Fruit fly (Drosophila melanogaster) whole organism, embryonic: ENCODE results near the gene Arpc2.

Experiments used
- B-H2 ChIP-seq: fragments of 200-800 bp; sonication (Bioruptor generic); optimal IDR thresholded peaks from 2 replicates; lab custom pipeline; 2018; ENCODE audit warnings: missing biosample characterization, mild to moderate bottlenecking, missing genetic modification characterization
- Blimp-1 ChIP-seq: fragments of 200-800 bp; sonication (Bioruptor generic); optimal IDR thresholded peaks from 3 replicates; lab custom pipeline; 2018; ENCODE audit warnings: missing biosample characterization, missing genetic modification characterization, mild to moderate bottlenecking, moderate library complexity, missing genetic modification reagents
- CG1024 ChIP-seq: fragments of 200-800 bp; sonication (Bioruptor generic); IDR thresholded peaks from 2 replicates; pipeline ENCODE4 v1.3.6; 2022; ENCODE audit warnings: missing biosample characterization, missing genetic modification characterization
- CG11456 ChIP-seq: fragments of 200-800 bp; sonication (Bioruptor generic); IDR thresholded peaks from 3 replicates; pipeline ENCODE4 v1.3.6; 2022; ENCODE audit warnings: missing biosample characterization, missing genetic modification characterization
- CG12155 ChIP-seq: fragments of 200-800 bp; sonication (Bioruptor generic); optimal IDR thresholded peaks from 3 replicates; lab custom pipeline; 2016; ENCODE audit warnings: missing biosample characterization, missing genetic modification characterization
- CG12236 ChIP-seq: fragments of 200-800 bp; sonication (Bioruptor generic); optimal IDR thresholded peaks from 2 replicates; lab custom pipeline; 2016; ENCODE audit warnings: missing biosample characterization, missing genetic modification characterization
- CG12659 ChIP-seq: fragments of 200-800 bp; sonication (Bioruptor generic); optimal IDR thresholded peaks from 3 replicates; lab custom pipeline; 2017; ENCODE audit warnings: mild to moderate bottlenecking, missing biosample characterization, missing genetic modification reagents, missing genetic modification characterization
- CG13296 ChIP-seq: fragments of 200-800 bp; sonication (Bioruptor generic); optimal IDR thresholded peaks from 3 replicates; lab custom pipeline; 2018; ENCODE audit warnings: missing biosample characterization, mild to moderate bottlenecking, missing genetic modification characterization
- CG15269 ChIP-seq: fragments of 200-800 bp; sonication (Bioruptor generic); optimal IDR thresholded peaks from 2 replicates; lab custom pipeline; 2018; ENCODE audit warnings: missing biosample characterization, mild to moderate bottlenecking, missing genetic modification characterization, moderate library complexity
- CG17568 ChIP-seq: fragments of 200-800 bp; sonication (Bioruptor generic); optimal IDR thresholded peaks from 2 replicates; lab custom pipeline; 2018; ENCODE audit warnings: missing biosample characterization, mild to moderate bottlenecking, missing genetic modification characterization, moderate library complexity
- CG1832 ChIP-seq: fragments of 200-800 bp; sonication (Bioruptor generic); optimal IDR thresholded peaks from 2 replicates; lab custom pipeline; 2017; ENCODE audit warnings: missing biosample characterization, mild to moderate bottlenecking, missing genetic modification characterization, inconsistent platforms
- CG18476 ChIP-seq: fragments of 200-800 bp; sonication (Bioruptor generic); optimal IDR thresholded peaks from 2 replicates; lab custom pipeline; 2016; ENCODE audit warnings: missing biosample characterization, mild to moderate bottlenecking, missing genetic modification characterization
- CG2678 ChIP-seq: fragments of 200-800 bp; sonication (Bioruptor generic); optimal IDR thresholded peaks from 3 replicates; lab custom pipeline; 2019; ENCODE audit warnings: missing biosample characterization, mild to moderate bottlenecking, missing genetic modification characterization, moderate library complexity
- CG31365 ChIP-seq: fragments of 200-800 bp; sonication (Bioruptor generic); optimal IDR thresholded peaks from 2 replicates; lab custom pipeline; 2018; ENCODE audit warnings: missing biosample characterization, mild to moderate bottlenecking, missing genetic modification characterization
- CG33213 ChIP-seq: fragments of 200-800 bp; sonication (Bioruptor generic); optimal IDR thresholded peaks from 3 replicates; lab custom pipeline; 2016; ENCODE audit warnings: missing biosample characterization, missing genetic modification characterization
- CG3838 ChIP-seq: fragments of 200-800 bp; sonication (Bioruptor generic); optimal IDR thresholded peaks from 3 replicates; lab custom pipeline; 2016; ENCODE audit warnings: missing biosample characterization, missing genetic modification characterization
- CG4424 ChIP-seq: fragments of 200-800 bp; sonication (Bioruptor generic); optimal IDR thresholded peaks from 3 replicates; lab custom pipeline; 2016; ENCODE audit warnings: missing biosample characterization, missing genetic modification characterization
- CG4707 ChIP-seq: fragments of 200-800 bp; sonication (Bioruptor generic); optimal IDR thresholded peaks from 2 replicates; lab custom pipeline; 2018; ENCODE audit warnings: missing biosample characterization, mild to moderate bottlenecking, missing genetic modification characterization, moderate library complexity
- CG5180 ChIP-seq: fragments of 200-800 bp; sonication (Bioruptor generic); optimal IDR thresholded peaks from 3 replicates; lab custom pipeline; 2017; ENCODE audit warnings: missing biosample characterization, missing genetic modification characterization, mild to moderate bottlenecking, moderate library complexity, missing genetic modification reagents
- CG6683 ChIP-seq: fragments of 200-800 bp; sonication (Bioruptor generic); optimal IDR thresholded peaks from 2 replicates; lab custom pipeline; 2017; ENCODE audit warnings: missing biosample characterization, mild to moderate bottlenecking, missing genetic modification characterization, missing genetic modification reagents
- CG7745 ChIP-seq: fragments of 200-800 bp; sonication (Bioruptor generic); optimal IDR thresholded peaks from 2 replicates; lab custom pipeline; 2018; ENCODE audit warnings: missing biosample characterization, mild to moderate bottlenecking, missing genetic modification characterization, moderate library complexity
- CG8089 ChIP-seq: fragments of 200-800 bp; sonication (Bioruptor generic); optimal IDR thresholded peaks from 3 replicates; lab custom pipeline; 2016; ENCODE audit warnings: missing biosample characterization, missing genetic modification characterization
- CG8290 ChIP-seq, 3 experiments: fragments of 200-800 bp; sonication (Bioruptor generic); optimal IDR thresholded peaks; 2 replicates each; lab custom pipeline; 2016 to 2019; ENCODE audit warnings: missing biosample characterization in 3 of 3, missing genetic modification characterization in 3 of 3, mild to moderate bottlenecking in 2 of 3, moderate library complexity in 1 of 3
- CTCF ChIP-seq: fragments of 200-800 bp; sonication (Bioruptor generic); optimal IDR thresholded peaks from 2 replicates; lab custom pipeline; 2017; ENCODE audit warnings: missing biosample characterization, mild to moderate bottlenecking, missing genetic modification characterization, moderate library complexity
- Dad ChIP-seq: fragments of 200-800 bp; sonication (Bioruptor generic); optimal IDR thresholded peaks from 3 replicates; lab custom pipeline; 2016; ENCODE audit warnings: missing biosample characterization, missing genetic modification characterization
- HHEX ChIP-seq: fragments of 200-800 bp; sonication (Bioruptor generic); optimal IDR thresholded peaks from 3 replicates; lab custom pipeline; 2017; ENCODE audit warnings: missing biosample characterization, mild to moderate bottlenecking, missing genetic modification characterization, missing genetic modification reagents
- Hsf ChIP-seq: fragments of 200-800 bp; sonication (Bioruptor generic); optimal IDR thresholded peaks from 3 replicates; lab custom pipeline; 2016; ENCODE audit warnings: missing biosample characterization, missing genetic modification characterization
- Kr ChIP-seq: fragments of 200-800 bp; sonication (Bioruptor generic); optimal IDR thresholded peaks from 2 replicates; lab custom pipeline; 2017; ENCODE audit warnings: missing biosample characterization, mild to moderate bottlenecking, missing genetic modification characterization
- MESR4 ChIP-seq: fragments of 200-800 bp; sonication (Bioruptor generic); optimal IDR thresholded peaks from 2 replicates; lab custom pipeline; 2018; ENCODE audit warnings: missing biosample characterization, mild to moderate bottlenecking, missing genetic modification characterization, moderate library complexity
- MTF-1 ChIP-seq: fragments of 200-800 bp; sonication (Bioruptor generic); optimal IDR thresholded peaks from 2 replicates; lab custom pipeline; 2018; ENCODE audit warnings: missing biosample characterization, mild to moderate bottlenecking, missing genetic modification characterization, borderline replicate concordance
- Poxn ChIP-seq: fragments of 200-800 bp; sonication (Bioruptor generic); IDR thresholded peaks from 2 replicates; pipeline ENCODE4 v1.3.6; 2022; ENCODE audit warnings: missing biosample characterization, missing genetic modification characterization
- Sox102F ChIP-seq: fragments of 200-800 bp; sonication (Bioruptor generic); optimal IDR thresholded peaks from 2 replicates; lab custom pipeline; 2018; ENCODE audit warnings: missing biosample characterization, mild to moderate bottlenecking, missing genetic modification characterization, moderate library complexity
- amos ChIP-seq: fragments of 200-800 bp; sonication (Bioruptor generic); IDR thresholded peaks from 2 replicates; pipeline ENCODE4 v1.3.6; 2022; ENCODE audit warnings: missing biosample characterization, missing genetic modification characterization; ENCODE audit not compliant: partially characterized antibody
- aop ChIP-seq: fragments of 200-800 bp; sonication (Bioruptor generic); IDR thresholded peaks from 2 replicates; pipeline ENCODE4 v1.3.6; 2022; ENCODE audit warnings: missing biosample characterization, missing genetic modification characterization
- ato ChIP-seq: fragments of 200-800 bp; sonication (Bioruptor generic); IDR thresholded peaks from 2 replicates; pipeline ENCODE4 v1.3.6; 2022; ENCODE audit warnings: missing biosample characterization, missing genetic modification characterization; ENCODE audit not compliant: partially characterized antibody
- btn ChIP-seq: fragments of 200-800 bp; sonication (Bioruptor generic); optimal IDR thresholded peaks from 2 replicates; lab custom pipeline; 2016; ENCODE audit warnings: missing biosample characterization, missing genetic modification characterization
- chif ChIP-seq, 2 experiments: fragments of 200-800 bp; sonication (Bioruptor generic); optimal IDR thresholded peaks; 3 replicates each; lab custom pipeline; 2016; ENCODE audit warnings: missing biosample characterization in 2 of 2, missing genetic modification characterization in 2 of 2
- chm ChIP-seq: fragments of 200-800 bp; sonication (Bioruptor generic); IDR thresholded peaks from 2 replicates; pipeline ENCODE4 v1.3.6; 2022; ENCODE audit warnings: missing biosample characterization, missing genetic modification characterization
- crol ChIP-seq: fragments of 200-800 bp; sonication (Bioruptor generic); IDR thresholded peaks from 2 replicates; pipeline ENCODE4 v1.3.6; 2022; ENCODE audit warnings: missing biosample characterization, missing genetic modification characterization
- ems ChIP-seq: fragments of 200-800 bp; sonication (Bioruptor generic); optimal IDR thresholded peaks from 3 replicates; lab custom pipeline; 2016; ENCODE audit warnings: missing biosample characterization, missing genetic modification characterization
- eve ChIP-seq, 2 experiments: fragments of >200 bp; optimal IDR thresholded peaks; 2 replicates each; lab custom pipeline; 2017; ENCODE audit warnings: missing biosample characterization in 2 of 2, missing genetic modification characterization in 2 of 2
- lmd ChIP-seq: fragments of 200-800 bp; sonication (Bioruptor generic); IDR thresholded peaks from 2 replicates; pipeline ENCODE4 v1.3.6; 2022; ENCODE audit warnings: missing biosample characterization, missing genetic modification characterization
- mirr ChIP-seq: fragments of 200-800 bp; sonication (Bioruptor generic); optimal IDR thresholded peaks from 3 replicates; lab custom pipeline; 2018; ENCODE audit warnings: missing biosample characterization, mild to moderate bottlenecking, missing genetic modification characterization
- phol ChIP-seq: fragments of 200-800 bp; sonication (Bioruptor generic); optimal IDR thresholded peaks from 3 replicates; lab custom pipeline; 2018; ENCODE audit warnings: missing biosample characterization, mild to moderate bottlenecking, missing genetic modification characterization, moderate library complexity
- pum ChIP-seq: fragments of 200-800 bp; sonication (Bioruptor generic); optimal IDR thresholded peaks from 2 replicates; lab custom pipeline; 2016; ENCODE audit warnings: missing biosample characterization, missing genetic modification characterization
- sc ChIP-seq, 3 experiments: fragments of >200 bp in 2 of 3; fragments of 200-800 bp in 1 of 3; sonication (Bioruptor generic) in 1 of 3; optimal IDR thresholded peaks; 2 replicates in 2 of 3; 3 replicates in 1 of 3; lab custom pipeline; 2017; ENCODE audit warnings: mild to moderate bottlenecking in 1 of 3, missing biosample characterization in 1 of 3, missing genetic modification characterization in 1 of 3, missing genetic modification reagents in 1 of 3
- sens ChIP-seq: fragments of 200-800 bp; sonication (Bioruptor generic); peaks from one replicate; lab custom pipeline; 2016; ENCODE audit warnings: missing biosample characterization, missing genetic modification characterization
- ssp ChIP-seq: fragments of 200-800 bp; sonication (Bioruptor generic); IDR thresholded peaks from 2 replicates; pipeline ENCODE4 v1.3.6; 2022; ENCODE audit warnings: missing biosample characterization, missing genetic modification characterization
- tx ChIP-seq: fragments of 200-800 bp; sonication (Bioruptor generic); optimal IDR thresholded peaks from 2 replicates; lab custom pipeline; 2016; ENCODE audit warnings: missing biosample characterization, missing genetic modification characterization
- wor ChIP-seq: fragments of 200-800 bp; sonication (Bioruptor generic); IDR thresholded peaks from 2 replicates; pipeline ENCODE4 v1.3.6; 2022; ENCODE audit warnings: missing biosample characterization, missing genetic modification characterization

The Arpc2 gene

dm6 chr2L:20428756-20429408, 12.0 kb downstream of the Arpc2 start (continued):
- TF ChIP-seq CG8089 (GFP tag; lab: Kevin White, UChicago) (no peak), ems (GFP tag; lab: Kevin White, UChicago) (no peak), CG5180 (GFP tag; lab: Kevin White, UChicago) (peak; percentile 100), CG13296 (no peak), CG11456 (no peak), ssp (no peak), CG8290 (GFP tag; optimal IDR thresholded peaks at IDR 0.05; lab: Kevin White, UChicago) (no peak), CG8290 (tag; optimal IDR thresholded peaks at IDR 0.05; lab: Kevin White, UChicago) (peak in 1 of 2 experiments; percentile 58), chm (no peak; the same call in 1 of the 2 replicates), Sox102F (GFP tag; lab: Kevin White, UChicago) (no peak), Poxn (GFP tag; lab: Robert Waterston, UW) (no peak), Dad (GFP tag; lab: Kevin White, UChicago) (no peak), CG15269 (no peak), CG33213 (GFP tag; lab: Kevin White, UChicago) (no peak), CG1024 (GFP tag; lab: Robert Waterston, UW) (no peak), wor (no peak), CG12236 (GFP tag; lab: Kevin White, UChicago) (no peak), Blimp-1 (GFP tag; lab: Kevin White, UChicago) (no peak), CG2678 (no peak), eve (GFP tag; optimal IDR thresholded peaks at IDR 0.05; lab: Kevin White, UChicago) (no peak), MTF-1 (no peak), ato (no peak), B-H2 (GFP tag; lab: Kevin White, UChicago) (peak; percentile 6), Kr (GFP tag; lab: Kevin White, UChicago) (no peak), btn (GFP tag; lab: Kevin White, UChicago) (no peak), phol (tag; lab: Kevin White, UChicago) (no peak), CG7745 (tag; lab: Kevin White, UChicago) (peak; percentile 98), sens (GFP tag; lab: Kevin White, UChicago) (peak; percentile 44), HHEX (no peak), CG12659 (peak; percentile 16), pum (GFP tag; lab: Kevin White, UChicago) (no peak), chif (GFP tag; optimal IDR thresholded peaks at IDR 0.05; lab: Kevin White, UChicago) (no peak), CG12155 (GFP tag; lab: Kevin White, UChicago) (no peak), aop (no peak), crol (no peak), MESR4 (GFP tag; lab: Kevin White, UChicago) (peak; percentile 12), CG4424 (GFP tag; lab: Kevin White, UChicago) (no peak), CTCF (GFP tag; lab: Kevin White, UChicago) (peak; percentile 24), tx (GFP tag; lab: Kevin White, UChicago) (no peak), CG3838 (GFP tag; lab: Kevin White, UChicago) (no peak), CG18476 (no peak), lmd (GFP tag; lab: Robert Waterston, UW) (no peak), CG1832 (peak; percentile 93), amos (GFP tag; lab: Robert Waterston, UW) (no peak; the same call in 1 of the 2 replicates), CG4707 (no peak), Hsf (GFP tag; lab: Kevin White, UChicago) (no peak), mirr (GFP tag; lab: Kevin White, UChicago) (peak; percentile 48), CG17568 (GFP tag; lab: Kevin White, UChicago) (no peak), sc (optimal IDR thresholded peaks at IDR 0.05; lab: Kevin White, UChicago) (no peak), sc (GFP tag; optimal IDR thresholded peaks at IDR 0.05; lab: Kevin White, UChicago) (no peak), CG31365 (tag; lab: Kevin White, UChicago) (peak; percentile 2), CG6683 (no peak)
